Worm (Caenorhabditis elegans) whole organism, L4 larva: ENCODE measurements around the gene cnnm-3.

Experiments
- F26F4.8 ChIP-seq: fragments of 200-800 bp; sonication (Bioruptor generic); conservative IDR thresholded peaks from 2 replicates; pipeline ENCODE4 v1.3.6; 2022; ENCODE audit warnings: missing genetic modification characterization, missing compliant biosample characterization
- R02D3.7 ChIP-seq: fragments of 150-350 bp; sonication (generic microtip); optimal IDR thresholded peaks from 3 replicates; lab custom pipeline; 2014; ENCODE audit warnings: missing biosample characterization, missing genetic modification characterization
- ceh-62 ChIP-seq: sonication (generic microtip); optimal IDR thresholded peaks from 2 replicates; lab custom pipeline; 2017; ENCODE audit warnings: missing biosample characterization, missing genetic modification characterization
- hif-1 ChIP-seq, 2 experiments: sonication (generic microtip); optimal IDR thresholded peaks; 2 replicates each; lab custom pipeline; 2016 to 2017; ENCODE audit warnings: missing compliant biosample characterization in 2 of 2, missing genetic modification characterization in 2 of 2, missing genetic modification reagents in 2 of 2, missing genotype in 2 of 2, mild to moderate bottlenecking in 1 of 2
- nhr-11 ChIP-seq: fragments of 150-350 bp; optimal IDR thresholded peaks from 2 replicates; lab custom pipeline; 2014; ENCODE audit warnings: missing biosample characterization, missing genetic modification characterization
- nhr-48 ChIP-seq: sonication (generic microtip); optimal IDR thresholded peaks from 2 replicates; lab custom pipeline; 2016; ENCODE audit warnings: mild to moderate bottlenecking, missing genetic modification characterization, missing compliant biosample characterization
- unc-39 ChIP-seq: sonication (generic microtip); optimal IDR thresholded peaks from 2 replicates; lab custom pipeline; 2017; ENCODE audit warnings: missing biosample characterization, missing genetic modification characterization
- zag-1 ChIP-seq: fragments of 150-350 bp; optimal IDR thresholded peaks from 2 replicates; lab custom pipeline; 2014; ENCODE audit warnings: missing biosample characterization, missing genetic modification characterization

- TF ChIP-seq F26F4.8 (GFP tag; lab: Robert Waterston, UW): no peak
- no peak for TF ChIP-seq hif-1 (tag; optimal IDR thresholded peaks at IDR 0.05; lab: Kevin White, UChicago)
- TF ChIP-seq unc-39 (tag; lab: Kevin White, UChicago): no peak
- TF ChIP-seq zag-1 (tag; lab: Kevin White, UChicago): no peak
- TF ChIP-seq nhr-11: no peak
- no peak for TF ChIP-seq ceh-62 (tag; lab: Kevin White, UChicago)
- TF ChIP-seq R02D3.7 (tag; lab: Kevin White, UChicago): no peak
- no peak for TF ChIP-seq nhr-48 (tag; lab: Kevin White, UChicago)
These were observed 49.3 kb downstream of the cnnm-3 start for ce11 chrX:2996318-2996717.
